Worm (Caenorhabditis elegans): ENCODE data around the gene F36H1.3.

F36H1.3 gene

ce11 chrIV:11082789-11083235 is 32.9 kb downstream of the F36H1.3 start (continued):
- TF ChIP-seq R02D3.7 (tag; optimal IDR thresholded peaks at IDR 0.05), result no peak
- no peak for TF ChIP-seq nhr-41 (GFP tag; IDR thresholded peaks at IDR 0.05)
- TF ChIP-seq ceh-62 (tag; optimal IDR thresholded peaks at IDR 0.05), result no peak
- TF ChIP-seq Y105C5A.15 (GFP tag; IDR thresholded peaks at IDR 0.05), result no peak
- TF ChIP-seq Y48G9A.11 (GFP tag; IDR thresholded peaks at IDR 0.05), result no peak
- peak; percentile 63; the same call in 1 of the 2 replicates for TF ChIP-seq lim-7 (GFP tag; IDR thresholded peaks at IDR 0.05)
- TF ChIP-seq D1046.2 (GFP tag; IDR thresholded peaks at IDR 0.05), result no peak
- TF ChIP-seq unc-62 (GFP tag; optimal IDR thresholded peaks at IDR 0.05 in 1 of 2), result peak; percentile 21 to 100
- no peak for TF ChIP-seq unc-62 (tag; optimal IDR thresholded peaks at IDR 0.05)
- peak; percentile 99 for TF ChIP-seq hlh-30 (tag; optimal IDR thresholded peaks at IDR 0.05; ENCODE audit: insufficient read depth)
- TF ChIP-seq lir-3 (tag; optimal IDR thresholded peaks at IDR 0.05), result peak; percentile 30
- peak; percentile 82 for TF ChIP-seq mxl-3 (GFP tag; optimal IDR thresholded peaks at IDR 0.05)
- TF ChIP-seq daf-16 (GFP tag; optimal IDR thresholded peaks at IDR 0.05), result peak; percentile 51 to 71
- TF ChIP-seq daf-16 (tag; optimal IDR thresholded peaks at IDR 0.05), result peak; percentile 74
- TF ChIP-seq zfp-2 (tag; optimal IDR thresholded peaks at IDR 0.05), result peak; percentile 63
- TF ChIP-seq mxl-2 (GFP tag; conservative IDR thresholded peaks at IDR 0.05), result no peak
- 0 out of 2 replicates have a peak, but pooled peaks have one; percentile 23 for TF ChIP-seq zfp-3 (GFP tag; conservative IDR thresholded peaks at IDR 0.05)
- peak; percentile 80 for TF ChIP-seq spr-3 (GFP tag; optimal IDR thresholded peaks at IDR 0.05)
- no peak for TF ChIP-seq F26F4.8 (GFP tag; conservative IDR thresholded peaks at IDR 0.05)
- no peak for TF ChIP-seq lin-15B (tag; optimal IDR thresholded peaks at IDR 0.05)
- peak; percentile 71; the same call in 1 of the 2 replicates for TF ChIP-seq vab-7 (GFP tag; IDR thresholded peaks at IDR 0.05)
- peak; percentile 84 for TF ChIP-seq dmd-6 (GFP tag; IDR thresholded peaks at IDR 0.05)
- TF ChIP-seq set-16 (GFP tag; IDR thresholded peaks at IDR 0.05), result peak; percentile 78
- TF ChIP-seq cey-2 (tag; optimal IDR thresholded peaks at IDR 0.05; ENCODE audit: borderline replicate concordance, insufficient read depth), result no peak
- 0 out of 2 replicates have a peak, but pooled peaks have one; percentile 24 for TF ChIP-seq ceh-44 (GFP tag; IDR thresholded peaks at IDR 0.05)
- TF ChIP-seq unc-39 (tag; optimal IDR thresholded peaks at IDR 0.05), result peak; percentile 48
- peak; percentile 88 for TF ChIP-seq nhr-28 (tag; optimal IDR thresholded peaks at IDR 0.05)
- TF ChIP-seq hmg-1.1 (GFP tag; IDR thresholded peaks at IDR 0.05), result peak; percentile 93
- TF ChIP-seq ZK546.5 (tag; optimal IDR thresholded peaks at IDR 0.05), result no peak
- peak; percentile 76 for TF ChIP-seq tra-1 (GFP tag; IDR thresholded peaks at IDR 0.05)
- TF ChIP-seq lin-29 (GFP tag; IDR thresholded peaks at IDR 0.05), result 0 out of 2 replicates have a peak, but pooled peaks have one; percentile 59
- no peak for TF ChIP-seq aly-2 (tag; optimal IDR thresholded peaks at IDR 0.05)
- TF ChIP-seq lin-13 (GFP tag; optimal IDR thresholded peaks at IDR 0.05), result peak; percentile 72
- TF ChIP-seq nhr-237 (tag; optimal IDR thresholded peaks at IDR 0.05), result peak; percentile 38
- peak; percentile 91 for TF ChIP-seq egl-43 (GFP tag; IDR thresholded peaks at IDR 0.05)
- no peak for TF ChIP-seq nhr-76 (tag; optimal IDR thresholded peaks at IDR 0.05)
- peak; percentile 63 for TF ChIP-seq nhr-77 (tag; optimal IDR thresholded peaks at IDR 0.05)
- TF ChIP-seq pha-4 (GFP tag; IDR thresholded peaks at IDR 0.05), result peak; percentile 82
- TF ChIP-seq pha-4 (tag; optimal IDR thresholded peaks at IDR 0.05), result no peak
- TF ChIP-seq madf-9 (GFP tag; conservative IDR thresholded peaks at IDR 0.05), result peak; percentile 27; the same call in 1 of the 2 replicates
- no peak for TF ChIP-seq zip-11 (GFP tag; IDR thresholded peaks at IDR 0.05)
- peak; percentile 13 for TF ChIP-seq daf-12 (tag; optimal IDR thresholded peaks at IDR 0.05)
- peak; percentile 81 for TF ChIP-seq ces-1 (GFP tag; optimal IDR thresholded peaks at IDR 0.05)
- no peak for TF ChIP-seq ztf-11 (tag; optimal IDR thresholded peaks at IDR 0.05)
- no peak for TF ChIP-seq ZK337.2 (GFP tag; IDR thresholded peaks at IDR 0.05)
- peak; percentile 76; the same call in 1 of the 2 replicates for TF ChIP-seq mdt-29 (GFP tag; IDR thresholded peaks at IDR 0.05)
- TF ChIP-seq gei-8 (GFP tag; optimal IDR thresholded peaks at IDR 0.05), result peak; percentile 83
- TF ChIP-seq duxl-1 (tag; optimal IDR thresholded peaks at IDR 0.05; ENCODE audit: poor library complexity), result peak; percentile 69
- TF ChIP-seq fos-1 (tag; optimal IDR thresholded peaks at IDR 0.05), result no peak
- peak; percentile 91 for TF ChIP-seq nhr-48 (tag; optimal IDR thresholded peaks at IDR 0.05)
- no peak for TF ChIP-seq lin-39 (tag; optimal IDR thresholded peaks at IDR 0.05)
